Worm (Caenorhabditis elegans): ENCODE data around the gene hlh-14.

DNA sequence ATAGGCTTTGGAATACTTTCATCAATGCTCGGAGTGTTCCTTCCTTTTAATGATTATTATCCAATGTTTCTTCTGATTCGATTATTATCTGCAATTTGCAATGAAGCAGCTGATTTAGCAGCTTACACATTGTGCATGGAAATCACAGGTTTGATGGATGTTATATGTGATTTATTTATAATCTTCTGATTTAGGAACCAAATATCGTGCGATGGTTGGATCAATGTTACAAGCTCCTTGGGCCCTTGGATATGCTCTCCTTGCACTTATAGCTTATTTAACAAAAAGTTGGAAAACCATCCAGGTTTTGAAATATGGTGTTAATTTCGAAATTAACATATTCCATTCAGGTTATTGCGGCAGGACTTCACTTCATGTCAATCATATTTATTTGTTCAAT, 46.8 kb upstream of the hlh-14 start:
- TF ChIP-seq T22C8.4 (GFP tag; IDR thresholded peaks at IDR 0.05) (no peak), med-1 (GFP tag; optimal IDR thresholded peaks at IDR 0.05; ENCODE audit: insufficient read depth) (no peak), tab-1 (GFP tag; IDR thresholded peaks at IDR 0.05) (no peak), ztf-29 (GFP tag; IDR thresholded peaks at IDR 0.05) (no peak), ztf-23 (GFP tag; IDR thresholded peaks at IDR 0.05) (no peak), flt-1 (GFP tag; IDR thresholded peaks at IDR 0.05) (no peak), ref-1 (GFP tag; conservative IDR thresholded peaks at IDR 0.05) (no peak)
